Fruit fly (Drosophila melanogaster) whole organism, embryonic: Measurements from ENCODE around the gene tok.

Source experiments
- Mrtf ChIP-seq: fragments of 200-800 bp; sonication (Bioruptor generic); IDR thresholded peaks from 3 replicates; pipeline ENCODE4 v1.3.6; 2022; ENCODE audit warnings: missing biosample characterization, missing genetic modification characterization
- Sox102F ChIP-seq: fragments of 200-800 bp; sonication (Bioruptor generic); optimal IDR thresholded peaks from 2 replicates; lab custom pipeline; 2018; ENCODE audit warnings: missing biosample characterization, mild to moderate bottlenecking, missing genetic modification characterization, moderate library complexity

dm6 chr3R:24749055-24749992 is 29.8 kb downstream of the tok start, which contains the start of gene tld:
- no peak for TF ChIP-seq Mrtf (GFP tag; lab: Robert Waterston, UW)
- TF ChIP-seq Sox102F (GFP tag; lab: Kevin White, UChicago) = no peak
